Worm (Caenorhabditis elegans) whole organism, midembryonic: ENCODE results near the gene Y41G9A.10.

Experiments used
- cog-1 ChIP-seq: sonication (generic microtip); optimal IDR thresholded peaks from 2 replicates; lab custom pipeline; 2016; ENCODE audit warnings: missing genetic modification characterization, missing compliant biosample characterization
- flt-1 ChIP-seq: fragments of 200-800 bp; sonication (Bioruptor generic); IDR thresholded peaks from 2 replicates; pipeline ENCODE4 v1.3.6; 2022; ENCODE audit warnings: missing genetic modification characterization, missing compliant biosample characterization
- tab-1 ChIP-seq: fragments of 200-800 bp; sonication (Bioruptor generic); IDR thresholded peaks from 2 replicates; pipeline ENCODE4 v1.3.6; 2022; ENCODE audit warnings: missing genetic modification characterization, missing compliant biosample characterization

DNA sequence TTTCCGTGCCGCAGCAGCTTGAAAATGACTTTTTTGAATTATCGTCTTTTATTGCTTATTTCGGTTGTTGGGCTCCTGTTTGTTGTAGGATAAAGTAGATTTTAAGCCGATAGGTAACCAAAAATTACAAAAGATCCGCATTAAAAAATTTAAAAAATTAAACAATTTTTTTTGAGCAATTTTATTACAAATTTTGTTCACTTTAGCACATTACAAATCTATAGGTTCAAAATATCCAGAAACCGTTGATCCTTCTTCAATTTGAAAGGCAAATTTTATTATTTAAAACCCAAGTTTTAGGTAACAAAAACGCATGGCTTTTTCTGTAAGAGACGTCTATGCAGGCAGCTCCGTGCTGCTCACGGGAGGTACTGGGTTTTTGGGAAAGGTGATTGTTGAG, 13.3 kb downstream of the Y41G9A.10 start, which contains the start of gene fard-1:
- TF ChIP-seq tab-1 (GFP tag; lab: Robert Waterston, UW) (no peak), flt-1 (GFP tag; lab: Robert Waterston, UW) (no peak), cog-1 (no peak)
